Worm (Caenorhabditis elegans) whole organism, young adult: ENCODE results near the gene ugt-62.

Experiments
- Y56A3A.18 ChIP-seq: fragments of 200-800 bp; sonication (Bioruptor generic); IDR thresholded peaks from 2 replicates; pipeline ENCODE4 v1.3.6; 2022; ENCODE audit warnings: missing genetic modification reagents, missing genetic modification characterization, missing compliant biosample characterization
- Y67H2A.10 ChIP-seq: fragments of 200-800 bp; sonication (Bioruptor generic); conservative IDR thresholded peaks from 2 replicates; pipeline ENCODE4 v1.3.6; 2022; ENCODE audit warnings: missing genetic modification reagents, missing genetic modification characterization, missing compliant biosample characterization
- efl-1 ChIP-seq: fragments of 150-350 bp; optimal IDR thresholded peaks from 2 replicates; lab custom pipeline; 2014; ENCODE audit warnings: missing biosample characterization, missing genetic modification reagents, missing genetic modification characterization
- hlh-26 ChIP-seq: fragments of 200-800 bp; sonication (Bioruptor generic); conservative IDR thresholded peaks from 2 replicates; pipeline ENCODE4 v1.3.6; 2022; ENCODE audit warnings: missing genetic modification reagents, missing genetic modification characterization, missing compliant biosample characterization
- hmg-1.2 ChIP-seq: fragments of 200-800 bp; sonication (Bioruptor generic); IDR thresholded peaks from 2 replicates; pipeline ENCODE4 v1.3.6; 2022; ENCODE audit warnings: missing genetic modification reagents, missing genetic modification characterization, missing compliant biosample characterization
- mes-4 ChIP-seq: sonication (generic microtip); optimal IDR thresholded peaks from 2 replicates; lab custom pipeline; 2016; ENCODE audit warnings: missing genotype, missing genetic modification characterization, missing compliant biosample characterization

DNA sequence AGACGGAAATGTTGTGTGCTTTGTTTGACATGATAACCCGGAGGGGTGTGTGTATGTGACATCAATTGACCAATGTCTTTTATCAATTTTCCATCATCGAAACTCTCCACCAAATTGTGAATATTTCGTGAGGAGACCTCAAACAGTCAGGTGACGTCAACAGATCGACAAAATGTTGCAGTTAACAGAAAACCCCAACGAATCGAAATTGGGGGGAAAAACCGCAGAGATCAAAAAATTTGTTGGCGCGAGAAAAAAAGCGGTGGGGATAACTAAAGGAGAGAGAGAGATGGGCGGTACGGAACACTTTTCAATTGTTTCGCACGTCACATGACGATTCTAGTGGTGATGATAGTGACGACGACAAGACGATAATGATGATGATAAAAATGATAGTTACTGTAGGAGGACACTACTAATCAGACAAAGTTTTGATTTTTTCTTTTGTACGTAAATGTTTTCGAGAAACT is 45.8 kb downstream of the ugt-62 start:
- TF ChIP-seq hmg-1.2 (GFP tag; lab: Robert Waterston, UW) (no peak), hlh-26 (no peak), mes-4 (tag; lab: Kevin White, UChicago) (no peak), Y67H2A.10 (GFP tag; lab: Robert Waterston, UW) (no peak), Y56A3A.18 (GFP tag; lab: Robert Waterston, UW) (no peak), efl-1 (GFP tag; lab: Kevin White, UChicago) (no peak)
